Fruit fly (Drosophila melanogaster): Measurements from ENCODE around the gene RpS25.

dm6 chr3R:11243057-11243740 is 27.1 kb upstream of the RpS25 start:
- no peak for TF ChIP-seq Myc (optimal IDR thresholded peaks at IDR 0.05)
- no peak for TF ChIP-seq psq (optimal IDR thresholded peaks at IDR 0.05)
- TF ChIP-seq h (optimal IDR thresholded peaks at IDR 0.05): no peak
